Worm (Caenorhabditis elegans): ENCODE measurements around the gene lin-2.

ce11 chrX:12425427-12425826, 11.6 kb upstream of the lin-2 start, which contains the start of gene T24D3.2:
- TF ChIP-seq unc-39 (tag; optimal IDR thresholded peaks at IDR 0.05) (no peak), nhr-12 (tag; optimal IDR thresholded peaks at IDR 0.05) (no peak), elt-3 (tag; optimal IDR thresholded peaks at IDR 0.05) (no peak), nhr-10 (tag; optimal IDR thresholded peaks at IDR 0.05) (no peak), ztf-1 (GFP tag; conservative IDR thresholded peaks at IDR 0.05) (no peak), skn-1 (tag; optimal IDR thresholded peaks at IDR 0.05) (no peak), nhr-77 (tag; optimal IDR thresholded peaks at IDR 0.05) (no peak)
